Worm (Caenorhabditis elegans): ENCODE results near the gene F14H3.6.

Gene F14H3.6

DNA sequence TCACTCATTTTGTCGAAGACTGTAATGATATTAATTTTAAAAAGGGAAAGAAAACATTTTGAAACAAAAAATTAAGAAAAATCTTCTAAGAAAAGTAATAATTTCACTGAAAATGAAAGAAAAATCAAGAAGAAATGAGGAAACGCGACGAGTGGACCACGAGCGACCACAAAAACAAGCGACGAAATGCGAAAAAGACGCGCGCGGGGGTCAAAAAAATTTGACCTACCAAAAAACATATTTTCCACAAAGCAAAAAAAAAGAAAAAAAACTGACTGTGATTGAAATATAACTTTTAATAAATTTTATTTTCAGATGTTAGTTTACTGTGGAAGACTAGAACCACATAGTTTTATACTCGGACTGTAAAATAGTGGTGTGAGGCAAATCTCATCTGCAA, at the start of gene F14H3.6:
F14H3.6 (minus strand) TSS at position 22 of the 400 bp plus-strand sequence.
- TF ChIP-seq K02D7.2 (tag; optimal IDR thresholded peaks at IDR 0.05), result no peak
- TF ChIP-seq unc-3 (GFP tag; conservative IDR thresholded peaks at IDR 0.05), result no peak
- TF ChIP-seq unc-3 (tag; optimal IDR thresholded peaks at IDR 0.05), result no peak
- no peak for TF ChIP-seq dve-1 (tag; optimal IDR thresholded peaks at IDR 0.05)
- no peak for TF ChIP-seq ceh-9 (tag; optimal IDR thresholded peaks at IDR 0.05)
- no peak for TF ChIP-seq ttx-3 (tag; optimal IDR thresholded peaks at IDR 0.05)
- TF ChIP-seq C08G9.2 (tag; optimal IDR thresholded peaks at IDR 0.05), result no peak
- TF ChIP-seq hlh-30 (tag; optimal IDR thresholded peaks at IDR 0.05; ENCODE audit: insufficient read depth), result no peak
- TF ChIP-seq hlh-15 (tag; optimal IDR thresholded peaks at IDR 0.05), result no peak
- no peak for TF ChIP-seq ceh-45 (GFP tag; IDR thresholded peaks at IDR 0.05)

DNA sequence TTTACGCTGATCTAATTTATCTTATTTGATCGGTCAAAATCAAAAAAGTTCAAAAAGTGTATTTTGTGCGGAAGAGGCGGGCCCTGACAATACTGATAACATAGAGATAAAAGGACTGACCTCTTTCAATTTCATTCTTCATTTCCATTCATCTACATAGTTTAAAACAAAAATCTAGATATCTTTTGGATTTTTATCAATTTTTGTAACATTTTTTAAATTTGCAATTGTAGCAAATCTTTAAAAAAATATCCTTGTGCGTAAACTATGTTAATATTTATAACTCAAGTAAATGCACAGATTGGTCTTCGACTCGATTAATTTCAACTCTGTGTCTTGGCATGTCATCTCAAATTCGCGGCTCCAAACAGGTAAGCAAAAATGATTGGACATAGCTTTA, 44.9 kb upstream of the F14H3.6 start, which contains the start of gene argk-1:
argk-1 (plus strand) TSS at position 301 of the 400 bp plus-strand sequence.
- TF ChIP-seq ttx-3 (tag; optimal IDR thresholded peaks at IDR 0.05), result no peak
- TF ChIP-seq pqm-1 (tag; optimal IDR thresholded peaks at IDR 0.05), result no peak
- TF ChIP-seq ceh-18 (tag; optimal IDR thresholded peaks at IDR 0.05), result no peak
- no peak for TF ChIP-seq hlh-15 (tag; optimal IDR thresholded peaks at IDR 0.05)
- TF ChIP-seq ztf-16 (tag; optimal IDR thresholded peaks at IDR 0.05), result no peak
- no peak for TF ChIP-seq mec-3 (tag; optimal IDR thresholded peaks at IDR 0.05; ENCODE audit: borderline replicate concordance)

DNA sequence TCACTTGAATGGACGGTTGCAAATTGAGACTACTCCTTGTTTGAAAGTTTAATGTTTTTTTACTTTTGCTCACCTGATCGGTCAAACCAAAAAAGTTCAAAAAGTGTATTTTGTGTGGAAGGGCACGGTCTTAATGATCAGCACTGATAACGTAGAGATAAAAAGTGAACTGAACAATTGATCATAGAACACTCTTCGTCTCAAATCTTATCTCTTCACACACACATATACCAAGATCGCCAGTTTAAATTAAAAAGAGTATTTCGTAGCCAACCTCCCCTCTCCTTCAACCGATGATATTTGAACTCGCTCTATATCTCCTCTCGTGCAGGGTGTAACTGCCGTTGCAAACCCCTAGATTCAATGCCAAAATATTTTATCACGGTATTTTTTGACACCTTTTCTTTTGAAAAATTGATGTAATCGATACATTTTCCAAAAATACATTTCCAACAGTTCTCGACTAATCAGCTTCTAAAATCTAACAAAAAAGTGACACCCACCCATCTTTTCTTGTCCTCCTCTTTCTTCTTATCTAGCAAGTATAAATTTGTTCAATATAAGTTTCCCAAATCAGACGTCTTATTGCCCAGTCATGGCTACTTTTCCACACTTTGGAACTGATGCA, 41.5 kb upstream of the F14H3.6 start, which contains the start of gene cth-1:
cth-1 (plus strand) TSS at position 578 of the 628 bp plus-strand sequence.
- TF ChIP-seq elt-2 (tag; optimal IDR thresholded peaks at IDR 0.05) (peak; percentile 55), ceh-9 (tag; optimal IDR thresholded peaks at IDR 0.05) (no peak)

DNA sequence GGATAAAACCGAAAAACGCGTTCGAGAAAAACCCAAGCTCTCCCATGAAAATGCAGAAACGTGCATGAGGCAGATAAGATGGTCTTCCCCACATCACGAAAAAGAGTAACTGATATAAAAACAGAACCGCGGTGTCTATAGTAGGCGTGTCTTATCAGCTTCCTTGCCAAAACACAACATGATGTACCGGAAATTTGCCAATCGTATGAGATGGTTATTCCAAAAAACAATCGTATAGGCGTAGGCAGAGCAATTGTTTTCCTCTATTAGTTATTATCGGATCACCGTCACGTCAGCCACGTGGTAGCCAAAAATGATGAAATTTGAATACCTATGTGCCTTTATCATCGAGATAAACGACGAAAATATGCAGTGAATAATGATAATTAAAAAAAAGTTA, 40.7 kb upstream of the F14H3.6 start, which contains the start of gene str-7:
str-7 (minus strand) TSS at position 101 of the 400 bp plus-strand sequence.
- no peak for TF ChIP-seq pha-4 (tag; optimal IDR thresholded peaks at IDR 0.05)
- TF ChIP-seq elt-2 (tag; optimal IDR thresholded peaks at IDR 0.05), result peak; percentile 50

DNA sequence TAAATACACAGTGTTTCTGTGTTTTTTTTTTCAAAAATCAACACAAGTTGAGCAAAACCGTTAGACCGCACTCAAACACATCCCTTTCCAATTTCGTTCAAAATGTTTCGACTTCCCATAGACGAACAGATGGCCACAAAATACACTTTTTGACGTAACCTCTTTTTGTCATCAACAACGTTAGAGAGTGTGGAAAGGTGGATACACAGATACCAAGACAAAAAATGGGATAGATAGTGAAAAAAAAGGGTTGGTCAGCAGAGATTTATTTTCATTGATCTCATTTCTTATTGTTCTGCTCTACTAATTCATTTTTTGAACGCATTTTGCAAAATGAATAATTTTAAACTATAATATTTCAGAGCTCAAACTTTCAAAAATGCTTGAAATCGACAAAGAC, 36.2 kb upstream of the F14H3.6 start:
- no peak for TF ChIP-seq pag-3 (tag; optimal IDR thresholded peaks at IDR 0.05; ENCODE audit: borderline replicate concordance)

DNA sequence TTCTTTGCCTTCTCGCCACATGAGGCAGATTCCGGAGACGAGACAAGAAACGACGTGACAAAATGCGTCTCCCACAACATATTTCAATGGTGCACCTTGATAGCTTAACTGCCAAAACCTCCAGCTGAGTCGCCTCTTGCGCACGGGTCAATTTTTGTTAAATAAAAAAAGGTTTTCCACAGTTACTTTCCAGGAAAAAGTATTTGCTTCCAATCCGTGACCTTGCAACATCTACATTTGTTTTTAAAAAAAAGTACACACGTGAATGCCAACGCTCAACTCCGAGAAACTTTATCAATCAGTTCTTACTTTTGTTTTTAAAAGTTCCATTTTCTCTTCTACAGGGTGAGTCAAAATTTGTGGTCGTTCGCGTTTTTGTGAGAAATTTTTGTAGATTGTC, 35.6 kb upstream of the F14H3.6 start, which contains the start of gene F22B8.7:
F22B8.7 (plus strand) TSS at position 301 of the 400 bp plus-strand sequence.
- TF ChIP-seq ets-4 (tag; optimal IDR thresholded peaks at IDR 0.05) (no peak), sdc-2 (tag; optimal IDR thresholded peaks at IDR 0.05) (no peak), ztf-16 (tag; optimal IDR thresholded peaks at IDR 0.05) (no peak), unc-3 (GFP tag; conservative IDR thresholded peaks at IDR 0.05) (no peak), unc-3 (tag; optimal IDR thresholded peaks at IDR 0.05) (no peak), tbx-7 (tag; optimal IDR thresholded peaks at IDR 0.05) (no peak), nfya-1 (tag; optimal IDR thresholded peaks at IDR 0.05) (no peak), unc-86 (tag; optimal IDR thresholded peaks at IDR 0.05) (no peak), ceh-19 (GFP tag; optimal IDR thresholded peaks at IDR 0.05) (no peak), ceh-24 (tag; optimal IDR thresholded peaks at IDR 0.05) (no peak), gmeb-2 (tag; optimal IDR thresholded peaks at IDR 0.05) (no peak), elt-4 (tag; optimal IDR thresholded peaks at IDR 0.05) (no peak), unc-55 (GFP tag; optimal IDR thresholded peaks at IDR 0.05) (no peak)

DNA sequence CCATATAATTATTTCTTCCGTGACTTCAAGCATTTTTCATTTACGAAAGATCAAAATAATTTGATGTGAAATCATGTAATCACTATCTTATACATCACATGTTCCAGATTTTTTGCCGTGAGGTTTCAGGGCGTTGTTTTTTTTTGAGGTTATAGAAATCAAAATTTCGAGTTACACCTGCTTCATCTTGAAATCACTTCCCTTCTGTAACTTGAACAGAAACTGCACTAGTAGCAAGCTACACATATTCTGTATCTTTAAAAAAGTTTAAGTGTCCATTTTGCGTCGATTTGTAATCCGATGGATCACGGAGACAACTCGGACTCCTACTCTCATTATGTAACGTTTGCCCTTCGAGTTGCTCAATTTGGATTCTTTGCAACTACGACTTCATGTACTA, 32.0 kb upstream of the F14H3.6 start, which contains the start of gene F22B8.3:
F22B8.3 (plus strand) TSS at position 301 of the 400 bp plus-strand sequence.
- no peak for TF ChIP-seq dmd-4 (tag; optimal IDR thresholded peaks at IDR 0.05; ENCODE audit: borderline replicate concordance)

Data from whole organism, late embryonic.